Fruit fly (Drosophila melanogaster) Kc167 (cell line): Measurements from ENCODE around the gene Lcp65Ad.

Experiments
- Myc ChIP-seq: fragments of >200 bp; optimal IDR thresholded peaks from 2 replicates; lab custom pipeline; 2017; ENCODE audit warnings: missing external identifiers
- Sin3A ChIP-seq: fragments of >200 bp; optimal IDR thresholded peaks from 2 replicates; lab custom pipeline; 2018; ENCODE audit warnings: missing external identifiers
- h ChIP-seq: fragments of >200 bp; optimal IDR thresholded peaks from 3 replicates; lab custom pipeline; 2018; ENCODE audit warnings: missing external identifiers
- insv ChIP-seq: fragments of >200 bp; optimal IDR thresholded peaks from 3 replicates; lab custom pipeline; 2018; ENCODE audit warnings: missing external identifiers
- psq ChIP-seq: fragments of >200 bp; optimal IDR thresholded peaks from 2 replicates; lab custom pipeline; 2017; ENCODE audit warnings: missing external identifiers
- ttk ChIP-seq: sonication (Bioruptor generic); optimal IDR thresholded peaks from 2 replicates; lab custom pipeline; 2017; ENCODE audit warnings: missing external identifiers

The Lcp65Ad gene

dm6 chr3L:6116881-6117280 is 26.3 kb upstream of the Lcp65Ad start:
- no peak for TF ChIP-seq h
- TF ChIP-seq Myc, result no peak
- TF ChIP-seq ttk, result no peak
- TF ChIP-seq psq (lab: Kevin White, UChicago), result no peak
- no peak for TF ChIP-seq insv (lab: Kevin White, UChicago)
- TF ChIP-seq Sin3A, result no peak

dm6 chr3L:6124616-6125408 is 18.4 kb upstream of the Lcp65Ad start:
- TF ChIP-seq h, result no peak
- no peak for TF ChIP-seq psq (lab: Kevin White, UChicago)
- TF ChIP-seq insv (lab: Kevin White, UChicago), result no peak
- no peak for TF ChIP-seq Sin3A
- no peak for TF ChIP-seq ttk
- no peak for TF ChIP-seq Myc

- no peak for TF ChIP-seq psq (lab: Kevin White, UChicago)
- TF ChIP-seq Sin3A, result no peak
- TF ChIP-seq ttk, result no peak
- TF ChIP-seq Myc, result no peak
- no peak for TF ChIP-seq h
- no peak for TF ChIP-seq insv (lab: Kevin White, UChicago)
Measured at dm6 chr3L:6125409-6125689, 17.8 kb upstream of the Lcp65Ad start.

- no peak for TF ChIP-seq h
- no peak for TF ChIP-seq psq (lab: Kevin White, UChicago)
- TF ChIP-seq ttk, result no peak
- TF ChIP-seq Sin3A, result no peak
Measured at dm6 chr3L:6129591-6129990, 13.6 kb upstream of the Lcp65Ad start.

- no peak for TF ChIP-seq Myc
- no peak for TF ChIP-seq ttk
- TF ChIP-seq Sin3A, result no peak
Measured at dm6 chr3L:6130944-6131343, 12.3 kb upstream of the Lcp65Ad start, which contains the start of gene Lcp65Ag3. TSS of gene Lcp65Ag3 (minus strand) at chr3L:6130989.

dm6 chr3L:6132009-6132408 is 11.2 kb upstream of the Lcp65Ad start, which contains the start of gene Cpr65Au:
TSS of gene Cpr65Au (minus strand) at chr3L:6132109.
- TF ChIP-seq h, result no peak

dm6 chr3L:6133546-6133945 is 9.6 kb upstream of the Lcp65Ad start, which contains the start of gene Lcp65Ag2:
TSS of gene Lcp65Ag2 (minus strand) at chr3L:6133593.
- TF ChIP-seq Myc (no peak), Sin3A (no peak), insv (lab: Kevin White, UChicago) (no peak), psq (lab: Kevin White, UChicago) (no peak), h (no peak), ttk (no peak)

dm6 chr3L:6135174-6135573 is 8.0 kb upstream of the Lcp65Ad start, which contains the start of gene Lcp65Ag1:
TSS of gene Lcp65Ag1 (minus strand) at chr3L:6135274.
- TF ChIP-seq Sin3A (no peak), Myc (no peak), psq (lab: Kevin White, UChicago) (no peak), insv (lab: Kevin White, UChicago) (no peak), ttk (no peak), h (no peak)

- TF ChIP-seq ttk, result no peak
- no peak for TF ChIP-seq Myc
- no peak for TF ChIP-seq h
- no peak for TF ChIP-seq insv (lab: Kevin White, UChicago)
- TF ChIP-seq psq (lab: Kevin White, UChicago), result no peak
Measured at dm6 chr3L:6136691-6137090, 6.5 kb upstream of the Lcp65Ad start, which contains the start of gene Lcp65Af. TSS of gene Lcp65Af (minus strand) at chr3L:6136791.

dm6 chr3L:6138018-6138417 is 5.2 kb upstream of the Lcp65Ad start, which contains the start of gene Lcp65Ae:
TSS of gene Lcp65Ae (minus strand) at chr3L:6138118.
- no peak for TF ChIP-seq ttk
- no peak for TF ChIP-seq Myc
- TF ChIP-seq insv (lab: Kevin White, UChicago), result no peak
- no peak for TF ChIP-seq Sin3A
- TF ChIP-seq psq (lab: Kevin White, UChicago), result no peak
- TF ChIP-seq h, result no peak

dm6 chr3L:6138586-6138985 is 4.6 kb upstream of the Lcp65Ad start:
- TF ChIP-seq h (no peak), ttk (no peak), insv (lab: Kevin White, UChicago) (no peak), psq (lab: Kevin White, UChicago) (no peak), Sin3A (no peak), Myc (no peak)

dm6 chr3L:6139924-6140574 is 3.1 kb upstream of the Lcp65Ad start, which contains the start of gene Cpr65Av:
TSS of gene Cpr65Av (minus strand) at chr3L:6139974.
- TF ChIP-seq insv (lab: Kevin White, UChicago) (no peak), Myc (no peak), Sin3A (no peak), psq (lab: Kevin White, UChicago) (no peak), ttk (no peak), h (no peak)

dm6 chr3L:6140771-6141472 is 2.3 kb upstream of the Lcp65Ad start:
- no peak for TF ChIP-seq ttk
- no peak for TF ChIP-seq insv (lab: Kevin White, UChicago)
- no peak for TF ChIP-seq Myc
- no peak for TF ChIP-seq psq (lab: Kevin White, UChicago)
- no peak for TF ChIP-seq Sin3A
- no peak for TF ChIP-seq h
